Worm (Caenorhabditis elegans) whole organism, L1 larva: ENCODE data around the gene bli-5.

ENCODE experiments used
- C04F5.9 ChIP-seq: sonication (generic microtip); optimal IDR thresholded peaks from 2 replicates; lab custom pipeline; 2016; ENCODE audit warnings: missing genetic modification characterization, missing compliant biosample characterization
- C16A3.4 ChIP-seq: fragments of 150-350 bp; optimal IDR thresholded peaks from 2 replicates; lab custom pipeline; 2014; ENCODE audit warnings: missing biosample characterization, missing genetic modification characterization
- F16B12.6 ChIP-seq: fragments of 150-350 bp; optimal IDR thresholded peaks from 2 replicates; lab custom pipeline; 2014; ENCODE audit warnings: missing biosample characterization, missing genetic modification characterization
- Y116A8C.19 ChIP-seq: sonication (generic microtip); optimal IDR thresholded peaks from 2 replicates; lab custom pipeline; 2016; ENCODE audit warnings: missing compliant biosample characterization, missing genetic modification characterization, borderline replicate concordance
- aha-1 ChIP-seq: fragments of 150-350 bp; optimal IDR thresholded peaks from 2 replicates; lab custom pipeline; 2014; ENCODE audit warnings: missing biosample characterization, missing genetic modification characterization
- aly-2 ChIP-seq: fragments of 150-350 bp; optimal IDR thresholded peaks from 2 replicates; lab custom pipeline; 2014; ENCODE audit warnings: missing biosample characterization, missing genetic modification characterization
- ama-1 ChIP-seq: fragments of 150-350 bp; optimal IDR thresholded peaks from 2 replicates; lab custom pipeline; 2014
- blmp-1 ChIP-seq: fragments of 150-350 bp; optimal IDR thresholded peaks from 2 replicates; lab custom pipeline; 2014; ENCODE audit warnings: missing biosample characterization, missing genetic modification characterization
- ceh-8 ChIP-seq: fragments of 200-800 bp; sonication (Bioruptor generic); optimal IDR thresholded peaks from 2 replicates; lab custom pipeline; 2018; ENCODE audit warnings: mild to moderate bottlenecking, missing genetic modification characterization, moderate library complexity, missing compliant biosample characterization
- ceh-88 ChIP-seq: fragments of 200-800 bp; sonication (Bioruptor generic); IDR thresholded peaks from 2 replicates; pipeline ENCODE4 v1.3.6; 2022; ENCODE audit warnings: missing genetic modification characterization, missing compliant biosample characterization
- ces-1 ChIP-seq: fragments of 150-350 bp; optimal IDR thresholded peaks from 2 replicates; lab custom pipeline; 2014; ENCODE audit warnings: missing biosample characterization, missing genetic modification reagents, missing genetic modification characterization
- dsc-1 ChIP-seq: sonication (generic microtip); optimal IDR thresholded peaks from 2 replicates; lab custom pipeline; 2016; ENCODE audit warnings: mild to moderate bottlenecking, missing genetic modification characterization, missing compliant biosample characterization
- efl-1 ChIP-seq, 4 experiments: fragments of 150-350 bp; optimal IDR thresholded peaks in 3 of 4; peaks in 1 of 4; 1 replicate in 1 of 4; 2 replicates in 3 of 4; lab custom pipeline; 2014; ENCODE audit warnings: missing biosample characterization in 2 of 4, missing genetic modification characterization in 2 of 4, missing genetic modification reagents in 2 of 4
- egl-13 ChIP-seq: sonication (generic microtip); optimal IDR thresholded peaks from 2 replicates; lab custom pipeline; 2016; ENCODE audit warnings: missing genotype, missing genetic modification reagents, missing genetic modification characterization, missing compliant biosample characterization
- ets-5 ChIP-seq: fragments of 200-800 bp; sonication (Bioruptor generic); IDR thresholded peaks from 2 replicates; pipeline ENCODE4 v1.3.6; 2022; ENCODE audit warnings: missing genetic modification characterization, missing compliant biosample characterization
- fkh-8 ChIP-seq: sonication (generic microtip); optimal IDR thresholded peaks from 2 replicates; lab custom pipeline; 2016; ENCODE audit warnings: mild to moderate bottlenecking, missing genetic modification characterization, missing compliant biosample characterization
- fos-1 ChIP-seq: fragments of 150-350 bp; optimal IDR thresholded peaks from 2 replicates; lab custom pipeline; 2014; ENCODE audit warnings: missing biosample characterization, missing genetic modification characterization
- hlh-4 ChIP-seq: sonication (generic microtip); optimal IDR thresholded peaks from 2 replicates; lab custom pipeline; 2016; ENCODE audit warnings: mild to moderate bottlenecking, missing genetic modification characterization, missing compliant biosample characterization
- irx-1 ChIP-seq: sonication (generic microtip); optimal IDR thresholded peaks from 2 replicates; lab custom pipeline; 2016; ENCODE audit warnings: missing genetic modification characterization, missing compliant biosample characterization
- lin-13 ChIP-seq: fragments of 150-350 bp; optimal IDR thresholded peaks from 2 replicates; lab custom pipeline; 2014; ENCODE audit warnings: missing biosample characterization, missing genetic modification reagents, missing genetic modification characterization
- lin-15B ChIP-seq: fragments of 150-350 bp; sonication (generic microtip); optimal IDR thresholded peaks from 3 replicates; lab custom pipeline; 2014; ENCODE audit warnings: missing biosample characterization, missing genetic modification characterization
- lin-35 ChIP-seq, 2 experiments: fragments of 150-350 bp; optimal IDR thresholded peaks; 2 replicates each; lab custom pipeline; 2014; ENCODE audit warnings: missing biosample characterization in 2 of 2, missing genetic modification characterization in 2 of 2, missing genetic modification reagents in 2 of 2
- lir-3 ChIP-seq: sonication (generic microtip); optimal IDR thresholded peaks from 2 replicates; lab custom pipeline; 2016; ENCODE audit warnings: mild to moderate bottlenecking, missing genetic modification characterization, moderate library complexity, missing compliant biosample characterization; ENCODE audit not compliant: poor library complexity
- lsy-2 ChIP-seq, 2 experiments: fragments of 150-350 bp; optimal IDR thresholded peaks; 2 replicates each; lab custom pipeline; 2014; ENCODE audit warnings: missing biosample characterization in 2 of 2, missing genetic modification characterization in 2 of 2
- mab-9 ChIP-seq: fragments of 200-800 bp; sonication (Bioruptor generic); IDR thresholded peaks from 2 replicates; pipeline ENCODE4 v1.3.6; 2022; ENCODE audit warnings: missing genetic modification reagents, missing genetic modification characterization, missing compliant biosample characterization
- mdl-1 ChIP-seq, 2 experiments: fragments of 150-350 bp; optimal IDR thresholded peaks; 2 replicates each; lab custom pipeline; 2014 to 2017; ENCODE audit warnings: missing biosample characterization in 2 of 2, missing genetic modification characterization in 2 of 2, inconsistent platforms in 1 of 2
- mep-1 ChIP-seq: fragments of 150-350 bp; optimal IDR thresholded peaks from 2 replicates; lab custom pipeline; 2014; ENCODE audit warnings: missing biosample characterization, missing genetic modification characterization
- nhr-19 ChIP-seq: fragments of 200-800 bp; sonication (Bioruptor generic); conservative IDR thresholded peaks from 2 replicates; pipeline ENCODE4 v1.3.6; 2022; ENCODE audit warnings: missing genetic modification characterization, missing compliant biosample characterization
- nhr-237 ChIP-seq: fragments of 150-350 bp; optimal IDR thresholded peaks from 2 replicates; lab custom pipeline; 2014; ENCODE audit warnings: missing biosample characterization, missing genetic modification characterization
- nhr-71 ChIP-seq: sonication (generic microtip); optimal IDR thresholded peaks from 2 replicates; lab custom pipeline; 2016; ENCODE audit warnings: mild to moderate bottlenecking, missing genetic modification characterization, moderate library complexity, missing compliant biosample characterization
- nhr-76 ChIP-seq: sonication (generic microtip); optimal IDR thresholded peaks from 2 replicates; lab custom pipeline; 2017; ENCODE audit warnings: missing biosample characterization, missing genetic modification characterization
- nhr-85 ChIP-seq: sonication (generic microtip); peaks from one replicate; lab custom pipeline; 2016; ENCODE audit warnings: missing genetic modification characterization, inconsistent platforms, missing compliant biosample characterization
- pqm-1 ChIP-seq: sonication (generic microtip); optimal IDR thresholded peaks from 3 replicates; lab custom pipeline; 2017; ENCODE audit warnings: missing biosample characterization, missing genetic modification characterization
- rnt-1 ChIP-seq: sonication (generic microtip); optimal IDR thresholded peaks from 2 replicates; lab custom pipeline; 2016; ENCODE audit warnings: mild to moderate bottlenecking, missing genetic modification characterization, moderate library complexity, missing compliant biosample characterization
- snpc-4 ChIP-seq: fragments of 150-350 bp; optimal IDR thresholded peaks from 2 replicates; lab custom pipeline; 2014; ENCODE audit warnings: missing biosample characterization, missing genetic modification characterization
- sox-4 ChIP-seq: sonication (generic microtip); optimal IDR thresholded peaks from 2 replicates; lab custom pipeline; 2016; ENCODE audit warnings: missing genetic modification characterization, missing compliant biosample characterization
- sptf-1 ChIP-seq: fragments of 150-350 bp; optimal IDR thresholded peaks from 2 replicates; lab custom pipeline; 2014; ENCODE audit warnings: missing biosample characterization, missing genetic modification characterization
- swsn-7 ChIP-seq: sonication (generic microtip); optimal IDR thresholded peaks from 2 replicates; lab custom pipeline; 2016; ENCODE audit warnings: missing genetic modification characterization, missing compliant biosample characterization
- tbx-2 ChIP-seq: sonication (generic microtip); optimal IDR thresholded peaks from 2 replicates; lab custom pipeline; 2016; ENCODE audit warnings: missing genetic modification characterization, missing compliant biosample characterization
- tlp-1 ChIP-seq: fragments of 150-350 bp; optimal IDR thresholded peaks from 2 replicates; lab custom pipeline; 2014; ENCODE audit warnings: missing biosample characterization, missing genetic modification characterization
- unc-130 ChIP-seq: fragments of 150-350 bp; optimal IDR thresholded peaks from 2 replicates; lab custom pipeline; 2017; ENCODE audit warnings: missing biosample characterization, missing genetic modification characterization, inconsistent platforms
- unc-62 ChIP-seq: fragments of 150-350 bp; optimal IDR thresholded peaks from 2 replicates; lab custom pipeline; 2014; ENCODE audit warnings: missing biosample characterization, missing genetic modification reagents, missing genetic modification characterization
- vab-15 ChIP-seq: sonication (generic microtip); optimal IDR thresholded peaks from 2 replicates; lab custom pipeline; 2017; ENCODE audit warnings: missing genotype, mild to moderate bottlenecking, missing genetic modification characterization, missing compliant biosample characterization
- zag-1 ChIP-seq: fragments of 150-350 bp; optimal IDR thresholded peaks from 2 replicates; lab custom pipeline; 2014; ENCODE audit warnings: missing biosample characterization, missing genetic modification characterization
- zip-4 ChIP-seq: fragments of 200-800 bp; sonication (Bioruptor generic); optimal IDR thresholded peaks from 2 replicates; lab custom pipeline; 2018; ENCODE audit warnings: mild to moderate bottlenecking, missing genetic modification characterization, moderate library complexity, missing compliant biosample characterization
- ztf-11 ChIP-seq, 2 experiments: sonication (generic microtip); optimal IDR thresholded peaks; 2 replicates each; lab custom pipeline; 2016 to 2017; ENCODE audit warnings: missing genetic modification characterization in 2 of 2, missing biosample characterization in 1 of 2, missing compliant biosample characterization in 1 of 2

The bli-5 gene

DNA sequence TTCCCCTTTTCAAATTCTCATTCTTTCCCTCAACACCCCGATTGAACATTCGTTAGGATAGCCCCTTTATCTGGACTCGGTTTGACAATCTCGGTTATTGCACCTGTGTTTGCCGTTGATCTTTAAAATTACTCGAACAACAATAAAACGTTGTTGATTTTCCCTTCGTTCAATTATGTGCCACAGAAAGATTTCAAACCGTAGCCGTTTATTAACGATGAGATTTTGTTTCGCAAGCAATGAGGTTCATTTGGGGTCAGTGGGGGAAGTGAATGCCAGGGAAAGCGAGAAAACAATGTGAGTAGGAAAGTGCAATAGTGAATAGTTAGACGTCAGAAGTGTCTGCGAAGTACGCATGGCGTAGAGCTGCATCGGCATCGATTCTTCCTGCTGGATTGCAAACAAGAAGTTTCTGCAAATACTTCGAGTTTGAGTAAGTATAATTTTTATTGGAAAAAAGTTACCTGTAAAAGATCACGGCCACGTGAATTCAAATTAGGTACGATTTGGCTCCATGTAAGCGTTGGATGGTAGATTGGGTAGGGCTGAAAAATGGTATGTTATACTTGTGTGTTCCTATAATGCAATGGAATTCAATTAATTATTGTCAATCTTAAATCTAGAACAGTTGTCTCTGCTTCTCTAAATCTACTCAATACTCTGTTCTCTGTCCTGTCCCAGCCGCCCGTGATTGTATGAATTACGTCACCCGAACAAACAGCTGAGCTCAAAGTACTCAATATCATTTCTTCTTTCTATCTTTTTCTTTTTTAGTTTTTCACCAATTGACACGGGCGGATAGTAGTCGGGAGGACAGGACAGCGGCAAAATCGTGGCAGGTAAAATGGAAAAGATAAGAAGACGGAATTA, 35.2 kb upstream of the bli-5 start, which contains the start of gene kel-3 (continued):
- TF ChIP-seq ets-5 (GFP tag; lab: Robert Waterston, UW) (no peak), sox-4 (tag; lab: Kevin White, UChicago) (no peak), lir-3 (tag; lab: Kevin White, UChicago) (peak; percentile 53), mep-1 (tag; lab: Kevin White, UChicago) (peak; percentile 54), unc-62 (no peak), C16A3.4 (tag; lab: Kevin White, UChicago) (peak; percentile 26), blmp-1 (peak; percentile 79), ces-1 (GFP tag; lab: Kevin White, UChicago) (no peak), fos-1 (tag; lab: Kevin White, UChicago) (peak; percentile 53), pqm-1 (tag; lab: Kevin White, UChicago) (no peak), F16B12.6 (tag; lab: Kevin White, UChicago) (peak; percentile 6), aly-2 (tag; lab: Kevin White, UChicago) (peak; percentile 97), lin-15B (tag; lab: Kevin White, UChicago) (no peak), Y116A8C.19 (tag; lab: Kevin White, UChicago) (no peak), vab-15 (tag; lab: Kevin White, UChicago) (no peak), tbx-2 (tag; lab: Kevin White, UChicago) (peak; percentile 82), fkh-8 (tag; lab: Kevin White, UChicago) (no peak), ceh-88 (peak; percentile 71), unc-130 (tag; lab: Kevin White, UChicago) (peak; percentile 86), aha-1 (no peak), zag-1 (tag; lab: Kevin White, UChicago) (no peak), nhr-71 (tag; lab: Kevin White, UChicago) (peak; percentile 91), rnt-1 (tag; lab: Kevin White, UChicago) (peak; percentile 83), sptf-1 (no peak), irx-1 (tag; lab: Kevin White, UChicago) (no peak), zip-4 (GFP tag; lab: Kevin White, UChicago) (peak; percentile 25), mab-9 (GFP tag; lab: Robert Waterston, UW) (0 out of 2 replicates have a peak, but pooled peaks have one; percentile 23), ceh-8 (GFP tag; lab: Kevin White, UChicago) (no peak), egl-13 (tag; lab: Kevin White, UChicago) (no peak), lsy-2 (tag; optimal IDR thresholded peaks at IDR 0.05; lab: Kevin White, UChicago) (peak; percentile 78 to 89), efl-1 (optimal IDR thresholded peaks at IDR 0.05; lab: Kevin White, UChicago) (peak; percentile 33 to 47), efl-1 (GFP tag; optimal IDR thresholded peaks at IDR 0.05 in 1 of 2; lab: Kevin White, UChicago) (peak; percentile 31 to 95), lin-35 (GFP tag; optimal IDR thresholded peaks at IDR 0.05; lab: Kevin White, UChicago) (peak; percentile 17 to 66), nhr-76 (tag; lab: Kevin White, UChicago) (no peak), hlh-4 (no peak), dsc-1 (tag; lab: Kevin White, UChicago) (peak; percentile 35), nhr-237 (tag; lab: Kevin White, UChicago) (no peak), snpc-4 (no peak), tlp-1 (tag; lab: Kevin White, UChicago) (no peak), swsn-7 (peak; percentile 0), lin-13 (GFP tag; lab: Kevin White, UChicago) (peak; percentile 39), C04F5.9 (tag; lab: Kevin White, UChicago) (no peak), ama-1 (lab: Kevin White, UChicago) (peak; percentile 98), ztf-11 (tag; optimal IDR thresholded peaks at IDR 0.05; lab: Kevin White, UChicago) (peak in 1 of 2 experiments; percentile 23), nhr-85 (tag; lab: Kevin White, UChicago) (peak; percentile 82), nhr-19 (GFP tag; lab: Robert Waterston, UW) (peak; percentile 85), mdl-1 (tag; optimal IDR thresholded peaks at IDR 0.05; lab: Kevin White, UChicago) (peak in 1 of 2 experiments; percentile 68)
